Fruit fly (Drosophila melanogaster): ENCODE measurements around the gene CG7166.
A peak's percentile ranks its signal among the peaks of the same experiment; 100 is the strongest.

Gene CG7166

dm6 chr3L:21585397-21585796 is 40.0 kb downstream of the CG7166 start (continued):
- TF ChIP-seq CG14441 (GFP tag; IDR thresholded peaks at IDR 0.05) (no peak), D19B (GFP tag; optimal IDR thresholded peaks at IDR 0.05) (no peak), trh (GFP tag; optimal IDR thresholded peaks at IDR 0.05) (no peak), lola (GFP tag; optimal IDR thresholded peaks at IDR 0.05) (peak in 1 of 3 experiments; percentile 53), CG8924 (tag; optimal IDR thresholded peaks at IDR 0.05) (no peak), CG13424 (tag; optimal IDR thresholded peaks at IDR 0.05) (no peak), Hsf (GFP tag; optimal IDR thresholded peaks at IDR 0.05) (no peak), nerfin-2 (GFP tag; IDR thresholded peaks at IDR 0.05; ENCODE audit: partially characterized antibody) (no peak), lbe (GFP tag; optimal IDR thresholded peaks at IDR 0.05) (no peak), CG12659 (GFP tag; optimal IDR thresholded peaks at IDR 0.05) (no peak), CG10366 (GFP tag; IDR thresholded peaks at IDR 0.05) (no peak), CG13296 (GFP tag; optimal IDR thresholded peaks at IDR 0.05) (no peak), CG6654 (GFP tag; optimal IDR thresholded peaks at IDR 0.05) (no peak), CG30403 (GFP tag; optimal IDR thresholded peaks at IDR 0.05) (no peak), repo (GFP tag; optimal IDR thresholded peaks at IDR 0.05) (no peak), mld (GFP tag; IDR thresholded peaks at IDR 0.05; ENCODE audit: partially characterized antibody) (no peak), CG7786 (GFP tag; optimal IDR thresholded peaks at IDR 0.05) (no peak), CG16779 (GFP tag; IDR thresholded peaks at IDR 0.05) (no peak), CG33213 (GFP tag; optimal IDR thresholded peaks at IDR 0.05) (peak; percentile 25), Poxn (GFP tag; IDR thresholded peaks at IDR 0.05) (no peak), Ada2b (GFP tag; IDR thresholded peaks at IDR 0.05) (no peak), sima (GFP tag; optimal IDR thresholded peaks at IDR 0.05) (no peak), usp (GFP tag; optimal IDR thresholded peaks at IDR 0.05) (no peak), CG7928 (GFP tag; optimal IDR thresholded peaks at IDR 0.05) (no peak), CG4424 (GFP tag; optimal IDR thresholded peaks at IDR 0.05) (peak; percentile 15), CG3838 (GFP tag; optimal IDR thresholded peaks at IDR 0.05) (no peak), sim (GFP tag; IDR thresholded peaks at IDR 0.05) (no peak), luna (GFP tag; optimal IDR thresholded peaks at IDR 0.05) (no peak), CG16813 (GFP tag; IDR thresholded peaks at IDR 0.05; ENCODE audit: partially characterized antibody) (no peak), CG18262 (tag; optimal IDR thresholded peaks at IDR 0.05) (peak; percentile 51), Ssrp (tag; optimal IDR thresholded peaks at IDR 0.05) (no peak), cwo (GFP tag; optimal IDR thresholded peaks at IDR 0.05) (no peak), CG6683 (GFP tag; optimal IDR thresholded peaks at IDR 0.05) (no peak), scrt (GFP tag; optimal IDR thresholded peaks at IDR 0.05) (no peak)

dm6 chr3L:21584683-21585082 is 40.8 kb downstream of the CG7166 start:
- TF ChIP-seq CG6813 (GFP tag; optimal IDR thresholded peaks at IDR 0.05) (peak; percentile 5), ase (GFP tag; IDR thresholded peaks at IDR 0.05) (no peak), Nf-YB (GFP tag; optimal IDR thresholded peaks at IDR 0.05) (peak; percentile 94), CG12219 (GFP tag; optimal IDR thresholded peaks at IDR 0.05) (no peak), Elba2 (GFP tag; optimal IDR thresholded peaks at IDR 0.05) (peak; percentile 39), chinmo (GFP tag; IDR thresholded peaks at IDR 0.05; ENCODE audit: partially characterized antibody) (peak; percentile 50; the same call in 1 of the 4 replicates), nmo (GFP tag; optimal IDR thresholded peaks at IDR 0.05) (no peak), CG14441 (GFP tag; IDR thresholded peaks at IDR 0.05) (peak; percentile 16; the same call in 1 of the 2 replicates), CG2199 (GFP tag; IDR thresholded peaks at IDR 0.05) (0 out of 3 replicates have a peak, but pooled peaks have one; percentile 72), croc (GFP tag; conservative IDR thresholded peaks at IDR 0.05) (no peak), Side (GFP tag; optimal IDR thresholded peaks at IDR 0.05) (no peak), CoRest (tag; optimal IDR thresholded peaks at IDR 0.05) (peak; percentile 11), CG31388 (GFP tag; optimal IDR thresholded peaks at IDR 0.05) (no peak), CG30431 (GFP tag; optimal IDR thresholded peaks at IDR 0.05) (no peak), C15 (GFP tag; IDR thresholded peaks at IDR 0.05) (no peak), zfh2 (GFP tag; optimal IDR thresholded peaks at IDR 0.05) (no peak), yki (optimal IDR thresholded peaks at IDR 0.05) (peak; percentile 89), CG10565 (GFP tag; optimal IDR thresholded peaks at IDR 0.05) (no peak), CG6654 (GFP tag; optimal IDR thresholded peaks at IDR 0.05) (no peak), CG12769 (tag; optimal IDR thresholded peaks at IDR 0.05) (no peak), Taf1 (GFP tag; IDR thresholded peaks at IDR 0.05) (no peak)

Data from whole organism, embryonic.